Fruit fly (Drosophila melanogaster): Measurements from ENCODE around the gene rump.
A peak's percentile ranks its signal among the peaks of the same experiment; 100 is the strongest.

The rump gene

DNA sequence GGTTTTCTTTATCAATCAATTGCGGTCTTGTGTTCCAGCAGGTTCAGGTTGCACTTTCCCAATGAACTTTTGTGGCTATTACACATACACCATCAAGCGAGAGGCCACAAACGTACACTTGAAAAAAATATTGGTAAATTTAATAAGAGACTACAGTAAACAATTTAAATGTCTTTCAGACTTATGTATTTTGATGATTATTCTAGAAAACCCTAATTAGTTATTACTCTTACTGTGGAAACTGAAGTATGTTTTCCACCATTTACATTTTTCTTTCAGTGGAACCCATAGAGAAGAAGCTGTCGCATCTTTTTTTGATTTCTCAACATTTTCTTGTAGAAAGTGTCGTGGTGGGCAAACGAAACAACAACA is 24.0 kb upstream of the rump start (continued):
- TF ChIP-seq CG9215 (GFP tag; IDR thresholded peaks at IDR 0.05) (no peak), CG2875 (GFP tag; optimal IDR thresholded peaks at IDR 0.05) (peak; percentile 93), eve (GFP tag; optimal IDR thresholded peaks at IDR 0.05) (peak in 1 of 2 experiments; percentile 98), Eip74EF (GFP tag; optimal IDR thresholded peaks at IDR 0.05) (peak in 1 of 2 experiments; percentile 95), CG15269 (tag; optimal IDR thresholded peaks at IDR 0.05) (peak; percentile 95), NfI (GFP tag; optimal IDR thresholded peaks at IDR 0.05) (peak; percentile 85), ranshi (GFP tag; IDR thresholded peaks at IDR 0.05) (peak; percentile 93), aop (GFP tag; IDR thresholded peaks at IDR 0.05) (peak; percentile 81), hb (GFP tag; IDR thresholded peaks at IDR 0.05; ENCODE audit: partially characterized antibody) (no peak), CG4730 (GFP tag; IDR thresholded peaks at IDR 0.05) (peak; percentile 86), Neu2 (GFP tag; optimal IDR thresholded peaks at IDR 0.05; ENCODE audit: borderline replicate concordance) (peak; percentile 4), fd3F (GFP tag; optimal IDR thresholded peaks at IDR 0.05) (peak; percentile 83), CG8478 (optimal IDR thresholded peaks at IDR 0.05) (no peak), Stat92E (GFP tag; optimal IDR thresholded peaks at IDR 0.05) (peak in 1 of 3 experiments; percentile 52), btn (GFP tag; optimal IDR thresholded peaks at IDR 0.05) (peak; percentile 87), gem (tag; optimal IDR thresholded peaks at IDR 0.05) (peak; percentile 98), CrebB (tag; optimal IDR thresholded peaks at IDR 0.05) (peak; percentile 89), CG7928 (GFP tag; optimal IDR thresholded peaks at IDR 0.05) (peak; percentile 33), CG7745 (tag; optimal IDR thresholded peaks at IDR 0.05) (no peak), CG4328 (GFP tag; optimal IDR thresholded peaks at IDR 0.05) (peak; percentile 86), CG16815 (GFP tag; optimal IDR thresholded peaks at IDR 0.05) (peak; percentile 74), esg (GFP tag; conservative IDR thresholded peaks at IDR 0.05) (peak; percentile 92), Atf6 (GFP tag; IDR thresholded peaks at IDR 0.05) (peak; percentile 89), gsb (GFP tag; IDR thresholded peaks at IDR 0.05) (peak; percentile 78), CG13775 (GFP tag; optimal IDR thresholded peaks at IDR 0.05) (peak; percentile 83), tna (GFP tag; IDR thresholded peaks at IDR 0.05; ENCODE audit: partially characterized antibody) (no peak), scrt (GFP tag; optimal IDR thresholded peaks at IDR 0.05) (peak; percentile 81), CoRest (tag; optimal IDR thresholded peaks at IDR 0.05) (peak; percentile 95), CG12769 (tag; optimal IDR thresholded peaks at IDR 0.05) (peak; percentile 76), CG3163 (GFP tag; optimal IDR thresholded peaks at IDR 0.05) (peak; percentile 57), Hr78 (GFP tag; optimal IDR thresholded peaks at IDR 0.05) (peak in 1 of 2 experiments; percentile 68), CG2889 (GFP tag; IDR thresholded peaks at IDR 0.05) (peak; percentile 84), BEAF-32 (GFP tag; optimal IDR thresholded peaks at IDR 0.05) (no peak), crol (GFP tag; IDR thresholded peaks at IDR 0.05) (peak; percentile 42; the same call in 1 of the 2 replicates), tx (GFP tag; optimal IDR thresholded peaks at IDR 0.05) (peak; percentile 91), tin (GFP tag; optimal IDR thresholded peaks at IDR 0.05) (peak; percentile 90), run (tag; optimal IDR thresholded peaks at IDR 0.05) (peak; percentile 94), CG10147 (GFP tag; optimal IDR thresholded peaks at IDR 0.05) (peak; percentile 83), Nf-YC (tag; optimal IDR thresholded peaks at IDR 0.05) (peak; percentile 59), cad (GFP tag; optimal IDR thresholded peaks at IDR 0.05) (no peak), ro (GFP tag; IDR thresholded peaks at IDR 0.05) (peak; percentile 61), CHES-1-like (GFP tag; optimal IDR thresholded peaks at IDR 0.05) (peak; percentile 90), crc (GFP tag; optimal IDR thresholded peaks at IDR 0.05) (peak; percentile 84), CG16863 (GFP tag; optimal IDR thresholded peaks at IDR 0.05) (peak; percentile 94), CG18011 (GFP tag; optimal IDR thresholded peaks at IDR 0.05) (peak; percentile 49), chn (GFP tag; optimal IDR thresholded peaks at IDR 0.05) (peak; percentile 88), CG13123 (GFP tag; optimal IDR thresholded peaks at IDR 0.05) (peak; percentile 83), nerfin-2 (GFP tag; IDR thresholded peaks at IDR 0.05; ENCODE audit: partially characterized antibody) (no peak), CG9876 (GFP tag; optimal IDR thresholded peaks at IDR 0.05) (peak; percentile 82), CG12236 (GFP tag; optimal IDR thresholded peaks at IDR 0.05) (peak; percentile 76)
